Worm (Caenorhabditis elegans) whole organism, L4 larva: ENCODE data around the gene Y53F4B.5.

Experiments used
- D1046.2 ChIP-seq: fragments of 200-800 bp; sonication (Bioruptor generic); IDR thresholded peaks from 2 replicates; pipeline ENCODE4 v1.3.6; 2022; ENCODE audit warnings: missing genetic modification characterization, missing compliant biosample characterization
- F37D6.2 ChIP-seq: sonication (generic microtip); optimal IDR thresholded peaks from 2 replicates; lab custom pipeline; 2016; ENCODE audit warnings: mild to moderate bottlenecking, missing genetic modification characterization, missing compliant biosample characterization
- F49E8.2 ChIP-seq: sonication (generic microtip); optimal IDR thresholded peaks from 2 replicates; lab custom pipeline; 2016; ENCODE audit warnings: missing compliant biosample characterization, mild to moderate bottlenecking, missing genetic modification characterization, borderline replicate concordance
- R02D3.7 ChIP-seq: fragments of 150-350 bp; sonication (generic microtip); optimal IDR thresholded peaks from 3 replicates; lab custom pipeline; 2014; ENCODE audit warnings: missing biosample characterization, missing genetic modification characterization
- Y48G9A.11 ChIP-seq: fragments of 200-800 bp; sonication (Bioruptor generic); IDR thresholded peaks from 2 replicates; pipeline ENCODE4 v1.3.6; 2022; ENCODE audit warnings: missing genetic modification reagents, missing genetic modification characterization, missing compliant biosample characterization
- ZK337.2 ChIP-seq: fragments of 200-800 bp; sonication (Bioruptor generic); IDR thresholded peaks from 2 replicates; pipeline ENCODE4 v1.3.6; 2022; ENCODE audit warnings: missing genetic modification reagents, missing genetic modification characterization, missing compliant biosample characterization
- aha-1 ChIP-seq: fragments of 150-350 bp; peaks from one replicate; lab custom pipeline; 2014; ENCODE audit warnings: missing biosample characterization, missing genetic modification characterization
- attf-4 ChIP-seq: sonication (generic microtip); optimal IDR thresholded peaks from 3 replicates; lab custom pipeline; 2017; ENCODE audit warnings: missing biosample characterization, missing genetic modification characterization
- ceh-28 ChIP-seq: fragments of 150-350 bp; optimal IDR thresholded peaks from 2 replicates; lab custom pipeline; 2014; ENCODE audit warnings: missing biosample characterization, missing genetic modification reagents, missing genetic modification characterization
- ceh-62 ChIP-seq: sonication (generic microtip); optimal IDR thresholded peaks from 2 replicates; lab custom pipeline; 2017; ENCODE audit warnings: missing biosample characterization, missing genetic modification characterization
- daf-12 ChIP-seq: fragments of 150-350 bp; optimal IDR thresholded peaks from 2 replicates; lab custom pipeline; 2014; ENCODE audit warnings: missing biosample characterization, missing genetic modification reagents, missing genetic modification characterization
- daf-16 ChIP-seq, 3 experiments: sonication (generic microtip); optimal IDR thresholded peaks; 2 replicates each; lab custom pipeline; 2016 to 2017; ENCODE audit warnings: missing genetic modification characterization in 3 of 3, missing genetic modification reagents in 3 of 3, mild to moderate bottlenecking in 2 of 3, missing compliant biosample characterization in 2 of 3, missing biosample characterization in 1 of 3, moderate library complexity in 1 of 3
- dmd-6 ChIP-seq: fragments of 200-800 bp; sonication (Bioruptor generic); IDR thresholded peaks from 2 replicates; pipeline ENCODE4 v1.3.6; 2022; ENCODE audit warnings: missing genetic modification reagents, missing genetic modification characterization, missing compliant biosample characterization
- dmd-9 ChIP-seq: fragments of 200-800 bp; sonication (Bioruptor generic); IDR thresholded peaks from 2 replicates; pipeline ENCODE4 v1.3.6; 2022; ENCODE audit warnings: missing genetic modification reagents, missing genetic modification characterization, missing compliant biosample characterization
- dpl-1 ChIP-seq: fragments of 150-350 bp; optimal IDR thresholded peaks from 2 replicates; lab custom pipeline; 2014; ENCODE audit warnings: missing biosample characterization, missing genetic modification reagents, missing genetic modification characterization
- dve-1 ChIP-seq: sonication (generic microtip); optimal IDR thresholded peaks from 2 replicates; lab custom pipeline; 2017; ENCODE audit warnings: antibody characterized with exemption, mild to moderate bottlenecking, missing genetic modification characterization, missing compliant biosample characterization; ENCODE audit not compliant: insufficient read depth
- hlh-11 ChIP-seq: fragments of 200-800 bp; sonication (Bioruptor generic); optimal IDR thresholded peaks from 2 replicates; lab custom pipeline; 2018; ENCODE audit warnings: mild to moderate bottlenecking, missing genetic modification characterization, missing compliant biosample characterization
- hmg-1.1 ChIP-seq: fragments of 200-800 bp; sonication (Bioruptor generic); IDR thresholded peaks from 2 replicates; pipeline ENCODE4 v1.3.6; 2022; ENCODE audit warnings: missing genetic modification reagents, missing genetic modification characterization, missing compliant biosample characterization
- mdt-29 ChIP-seq: fragments of 200-800 bp; sonication (Bioruptor generic); IDR thresholded peaks from 2 replicates; pipeline ENCODE4 v1.3.6; 2022; ENCODE audit warnings: missing genetic modification reagents, missing genetic modification characterization, missing compliant biosample characterization
- mep-1 ChIP-seq: fragments of 150-350 bp; sonication (generic microtip); optimal IDR thresholded peaks from 3 replicates; lab custom pipeline; 2014; ENCODE audit warnings: missing biosample characterization, missing genetic modification characterization
- nhr-25 ChIP-seq: sonication (generic microtip); optimal IDR thresholded peaks from 2 replicates; lab custom pipeline; 2017; ENCODE audit warnings: missing genetic modification characterization, mild to moderate bottlenecking, missing compliant biosample characterization, antibody characterized with exemption, moderate library complexity, borderline replicate concordance; ENCODE audit not compliant: insufficient read depth
- nhr-28 ChIP-seq: fragments of 150-350 bp; optimal IDR thresholded peaks from 2 replicates; lab custom pipeline; 2014; ENCODE audit warnings: missing biosample characterization, missing genetic modification characterization
- nhr-41 ChIP-seq: fragments of 200-800 bp; sonication (Bioruptor generic); IDR thresholded peaks from 2 replicates; pipeline ENCODE4 v1.3.6; 2022; ENCODE audit warnings: missing genetic modification reagents, missing genetic modification characterization, missing compliant biosample characterization
- nhr-42 ChIP-seq: fragments of 200-800 bp; sonication (Bioruptor generic); IDR thresholded peaks from 2 replicates; pipeline ENCODE4 v1.3.6; 2022; ENCODE audit warnings: missing genetic modification characterization, missing compliant biosample characterization
- nhr-48 ChIP-seq: sonication (generic microtip); optimal IDR thresholded peaks from 2 replicates; lab custom pipeline; 2016; ENCODE audit warnings: mild to moderate bottlenecking, missing genetic modification characterization, missing compliant biosample characterization
- nhr-76 ChIP-seq: fragments of 150-350 bp; optimal IDR thresholded peaks from 2 replicates; lab custom pipeline; 2014; ENCODE audit warnings: missing biosample characterization, missing genetic modification characterization
- nhr-77 ChIP-seq: fragments of 150-350 bp; optimal IDR thresholded peaks from 2 replicates; lab custom pipeline; 2014; ENCODE audit warnings: missing biosample characterization, missing genetic modification characterization
- pha-4 ChIP-seq, 2 experiments: fragments of 150-350 bp in 1 of 2; fragments of 200-800 bp in 1 of 2; sonication (Bioruptor generic) in 1 of 2; IDR thresholded peaks in 1 of 2; optimal IDR thresholded peaks in 1 of 2; 2 replicates each; pipeline versions ENCODE4 v1.3.6 to Lab custom; 2014 to 2022; ENCODE audit warnings: missing genetic modification characterization in 2 of 2, missing genetic modification reagents in 2 of 2, missing biosample characterization in 1 of 2, missing compliant biosample characterization in 1 of 2
- php-3 ChIP-seq: fragments of 200-800 bp; sonication (Bioruptor generic); IDR thresholded peaks from 2 replicates; pipeline ENCODE4 v1.3.6; 2022; ENCODE audit warnings: missing genetic modification reagents, missing genetic modification characterization, missing compliant biosample characterization
- pqm-1 ChIP-seq: sonication (generic microtip); optimal IDR thresholded peaks from 2 replicates; lab custom pipeline; 2017; ENCODE audit warnings: missing biosample characterization, missing genetic modification characterization
- sdz-12 ChIP-seq: fragments of 200-800 bp; sonication (Bioruptor generic); optimal IDR thresholded peaks from 2 replicates; lab custom pipeline; 2018; ENCODE audit warnings: mild to moderate bottlenecking, missing genetic modification characterization, missing compliant biosample characterization
- spr-1 ChIP-seq: sonication (generic microtip); optimal IDR thresholded peaks from 2 replicates; lab custom pipeline; 2016; ENCODE audit warnings: mild to moderate bottlenecking, missing genetic modification characterization, missing compliant biosample characterization
- spr-3 ChIP-seq: fragments of 200-800 bp; sonication (Bioruptor generic); optimal IDR thresholded peaks from 2 replicates; lab custom pipeline; 2018; ENCODE audit warnings: mild to moderate bottlenecking, missing genetic modification characterization, missing compliant biosample characterization
- unc-62 ChIP-seq, 3 experiments: fragments of 150-350 bp in 1 of 3; sonication (generic microtip); optimal IDR thresholded peaks in 2 of 3; peaks in 1 of 3; 1 replicate in 1 of 3; 2 replicates in 2 of 3; lab custom pipeline; 2014 to 2017; ENCODE audit warnings: missing biosample characterization in 3 of 3, missing genetic modification characterization in 3 of 3, missing genetic modification reagents in 3 of 3, missing genotype in 1 of 3
- vab-7 ChIP-seq: fragments of 200-800 bp; sonication (Bioruptor generic); IDR thresholded peaks from 2 replicates; pipeline ENCODE4 v1.3.6; 2022; ENCODE audit warnings: missing genetic modification reagents, missing genetic modification characterization, missing compliant biosample characterization
- zag-1 ChIP-seq: fragments of 150-350 bp; optimal IDR thresholded peaks from 2 replicates; lab custom pipeline; 2014; ENCODE audit warnings: missing biosample characterization, missing genetic modification characterization

Y53F4B.5 gene

ce11 chrII:14964008-14964407, 19.8 kb downstream of the Y53F4B.5 start, which contains the start of gene elo-9:
Gene elo-9 (minus strand): TSS chrII:14964108.
- TF ChIP-seq nhr-25 (tag; lab: Kevin White, UChicago) (no peak), R02D3.7 (tag; lab: Kevin White, UChicago) (no peak), daf-12 (tag; lab: Kevin White, UChicago) (no peak), spr-3 (no peak), dve-1 (tag; lab: Kevin White, UChicago) (no peak), ceh-62 (tag; lab: Kevin White, UChicago) (no peak), mdt-29 (GFP tag; lab: Robert Waterston, UW) (no peak), pha-4 (GFP tag; IDR thresholded peaks at IDR 0.05; lab: Robert Waterston, UW) (no peak), pha-4 (tag; optimal IDR thresholded peaks at IDR 0.05; lab: Kevin White, UChicago) (no peak), D1046.2 (GFP tag; lab: Robert Waterston, UW) (no peak), F37D6.2 (tag; lab: Kevin White, UChicago) (no peak), Y48G9A.11 (GFP tag; lab: Robert Waterston, UW) (no peak), pqm-1 (tag; lab: Kevin White, UChicago) (no peak), nhr-41 (GFP tag; lab: Robert Waterston, UW) (no peak), sdz-12 (no peak), F49E8.2 (tag; lab: Kevin White, UChicago) (no peak)

ce11 chrII:14959273-14959672, 24.5 kb downstream of the Y53F4B.5 start:
- TF ChIP-seq php-3 (GFP tag; lab: Robert Waterston, UW) (peak; percentile 72; the same call in 1 of the 2 replicates), unc-62 (GFP tag; optimal IDR thresholded peaks at IDR 0.05 in 1 of 2; lab: Kevin White, UChicago) (no peak), unc-62 (tag; optimal IDR thresholded peaks at IDR 0.05; lab: Kevin White, UChicago) (no peak), hlh-11 (peak; percentile 44), dmd-6 (GFP tag; lab: Robert Waterston, UW) (peak; percentile 36; the same call in 1 of the 2 replicates), zag-1 (tag; lab: Kevin White, UChicago) (no peak), mep-1 (tag; lab: Kevin White, UChicago) (no peak), dmd-9 (GFP tag; lab: Robert Waterston, UW) (no peak), dve-1 (tag; lab: Kevin White, UChicago) (peak; percentile 41), daf-16 (GFP tag; optimal IDR thresholded peaks at IDR 0.05; lab: Kevin White, UChicago) (no peak), daf-16 (tag; optimal IDR thresholded peaks at IDR 0.05; lab: Kevin White, UChicago) (peak; percentile 84), attf-4 (no peak), pqm-1 (tag; lab: Kevin White, UChicago) (peak; percentile 64), nhr-28 (tag; lab: Kevin White, UChicago) (peak; percentile 95), ZK337.2 (no peak), nhr-77 (tag; lab: Kevin White, UChicago) (peak; percentile 89), vab-7 (no peak), spr-1 (tag; lab: Kevin White, UChicago) (no peak), nhr-76 (tag; lab: Kevin White, UChicago) (no peak), hmg-1.1 (GFP tag; lab: Robert Waterston, UW) (no peak)

DNA sequence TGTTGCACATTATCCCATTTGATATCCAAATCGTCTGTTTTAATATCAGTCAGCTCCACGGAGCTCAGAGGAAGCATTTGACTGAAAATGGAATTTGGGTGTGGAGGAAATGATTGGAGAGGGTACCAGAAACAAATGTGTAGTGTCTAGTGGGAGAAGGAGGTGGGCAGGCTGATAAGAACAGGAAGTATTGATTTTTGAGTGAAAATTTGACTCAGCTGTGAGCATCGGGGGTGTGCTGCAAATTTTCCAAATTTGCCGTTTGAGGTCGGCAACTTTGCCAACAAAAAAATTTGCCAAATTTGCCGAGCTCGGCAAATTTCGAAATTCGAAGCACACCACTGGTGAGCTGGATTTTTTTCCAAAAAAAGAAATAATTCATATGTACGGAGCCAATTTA, 25.7 kb downstream of the Y53F4B.5 start, which contains the start of gene Y53F4B.1:
TSS of gene Y53F4B.1 (minus strand) at position 101 of the 400 bp plus-strand sequence.
- peak; percentile 33 for TF ChIP-seq aha-1 (tag; lab: Kevin White, UChicago)
- peak; percentile 52 for TF ChIP-seq nhr-28 (tag; lab: Kevin White, UChicago)
- TF ChIP-seq nhr-48: no peak

ce11 chrII:14952464-14953064, 31.2 kb downstream of the Y53F4B.5 start:
- TF ChIP-seq nhr-42: peak; percentile 43; the same call in 1 of the 2 replicates
- TF ChIP-seq dpl-1 (GFP tag; lab: Kevin White, UChicago): no peak
- TF ChIP-seq ceh-28 (tag; lab: Kevin White, UChicago): peak; percentile 94
